Worm (Caenorhabditis elegans) whole organism, L1 larva: ENCODE data around the gene lips-1.

ENCODE experiments used
- F16B12.6 ChIP-seq: fragments of 150-350 bp; optimal IDR thresholded peaks from 2 replicates; lab custom pipeline; 2014; ENCODE audit warnings: missing biosample characterization, missing genetic modification characterization
- Y116A8C.19 ChIP-seq: sonication (generic microtip); optimal IDR thresholded peaks from 2 replicates; lab custom pipeline; 2016; ENCODE audit warnings: missing compliant biosample characterization, missing genetic modification characterization, borderline replicate concordance
- aha-1 ChIP-seq: fragments of 150-350 bp; optimal IDR thresholded peaks from 2 replicates; lab custom pipeline; 2014; ENCODE audit warnings: missing biosample characterization, missing genetic modification characterization
- alr-1 ChIP-seq: fragments of 200-800 bp; sonication (Bioruptor generic); optimal IDR thresholded peaks from 2 replicates; lab custom pipeline; 2018; ENCODE audit warnings: borderline replicate concordance, mild to moderate bottlenecking, missing genetic modification characterization, missing compliant biosample characterization
- aly-2 ChIP-seq: fragments of 150-350 bp; optimal IDR thresholded peaks from 2 replicates; lab custom pipeline; 2014; ENCODE audit warnings: missing biosample characterization, missing genetic modification characterization
- ama-1 ChIP-seq: fragments of 150-350 bp; optimal IDR thresholded peaks from 2 replicates; lab custom pipeline; 2014
- ceh-63 ChIP-seq: fragments of 200-800 bp; sonication (Bioruptor generic); optimal IDR thresholded peaks from 2 replicates; lab custom pipeline; 2018; ENCODE audit warnings: mild to moderate bottlenecking, missing genetic modification characterization, missing compliant biosample characterization
- ceh-8 ChIP-seq: fragments of 200-800 bp; sonication (Bioruptor generic); optimal IDR thresholded peaks from 2 replicates; lab custom pipeline; 2018; ENCODE audit warnings: mild to moderate bottlenecking, missing genetic modification characterization, moderate library complexity, missing compliant biosample characterization
- ceh-82 ChIP-seq, 3 experiments: fragments of 150-350 bp in 1 of 3; sonication (generic microtip) in 2 of 3; optimal IDR thresholded peaks; 2 replicates each; lab custom pipeline; 2014 to 2017; ENCODE audit warnings: missing biosample characterization in 3 of 3, missing genetic modification characterization in 3 of 3
- ceh-90 ChIP-seq: sonication (generic microtip); optimal IDR thresholded peaks from 2 replicates; lab custom pipeline; 2016; ENCODE audit warnings: missing genetic modification characterization, missing compliant biosample characterization
- dpl-1 ChIP-seq, 3 experiments: fragments of 150-350 bp in 2 of 3; sonication (generic microtip) in 1 of 3; optimal IDR thresholded peaks; 2 replicates each; lab custom pipeline; 2014 to 2017; ENCODE audit warnings: missing biosample characterization in 3 of 3, missing genetic modification characterization in 3 of 3, missing genetic modification reagents in 3 of 3
- egl-13 ChIP-seq: sonication (generic microtip); optimal IDR thresholded peaks from 2 replicates; lab custom pipeline; 2016; ENCODE audit warnings: missing genotype, missing genetic modification reagents, missing genetic modification characterization, missing compliant biosample characterization
- egl-27 ChIP-seq, 2 experiments: fragments of 150-350 bp in 1 of 2; sonication (generic microtip); optimal IDR thresholded peaks; 3 replicates each; lab custom pipeline; 2017 to 2018; ENCODE audit warnings: missing biosample characterization in 2 of 2, missing genetic modification characterization in 2 of 2, missing genetic modification reagents in 2 of 2
- elt-2 ChIP-seq: sonication (generic microtip); optimal IDR thresholded peaks from 2 replicates; lab custom pipeline; 2016; ENCODE audit warnings: missing genetic modification characterization, mild to moderate bottlenecking, inconsistent platforms, missing compliant biosample characterization, missing genetic modification reagents
- elt-3 ChIP-seq, 6 experiments: fragments of 150-350 bp in 1 of 6; sonication (generic microtip); optimal IDR thresholded peaks; 2 replicates each; lab custom pipeline; 2017 to 2018; ENCODE audit warnings: missing biosample characterization in 6 of 6, missing genetic modification characterization in 6 of 6, inconsistent platforms in 1 of 6
- fkh-10 ChIP-seq: sonication (generic microtip); optimal IDR thresholded peaks from 2 replicates; lab custom pipeline; 2017; ENCODE audit warnings: missing biosample characterization, missing genetic modification reagents, missing genetic modification characterization
- fkh-4 ChIP-seq: sonication (generic microtip); optimal IDR thresholded peaks from 2 replicates; lab custom pipeline; 2016; ENCODE audit warnings: missing compliant biosample characterization, missing genetic modification characterization, borderline replicate concordance
- fos-1 ChIP-seq: fragments of 150-350 bp; optimal IDR thresholded peaks from 2 replicates; lab custom pipeline; 2014; ENCODE audit warnings: missing biosample characterization, missing genetic modification characterization
- hpl-2 ChIP-seq: fragments of 150-350 bp; optimal IDR thresholded peaks from 2 replicates; lab custom pipeline; 2014; ENCODE audit warnings: missing biosample characterization, missing genetic modification reagents, missing genetic modification characterization
- isw-1 ChIP-seq: fragments of 200-800 bp; sonication (Bioruptor generic); IDR thresholded peaks from 2 replicates; pipeline ENCODE4 v1.3.6; 2022; ENCODE audit warnings: missing genetic modification characterization, missing compliant biosample characterization
- jun-1 ChIP-seq: fragments of 150-350 bp; optimal IDR thresholded peaks from 2 replicates; lab custom pipeline; 2014; ENCODE audit warnings: missing biosample characterization, missing genetic modification reagents, missing genetic modification characterization
- lin-15B ChIP-seq: fragments of 150-350 bp; sonication (generic microtip); optimal IDR thresholded peaks from 3 replicates; lab custom pipeline; 2014; ENCODE audit warnings: missing biosample characterization, missing genetic modification characterization
- lin-35 ChIP-seq, 2 experiments: fragments of 150-350 bp; optimal IDR thresholded peaks; 2 replicates each; lab custom pipeline; 2014; ENCODE audit warnings: missing biosample characterization in 2 of 2, missing genetic modification characterization in 2 of 2, missing genetic modification reagents in 2 of 2
- lin-39 ChIP-seq: fragments of 150-350 bp; optimal IDR thresholded peaks from 2 replicates; lab custom pipeline; 2014; ENCODE audit warnings: missing biosample characterization, missing genetic modification reagents, missing genetic modification characterization
- lir-3 ChIP-seq: sonication (generic microtip); optimal IDR thresholded peaks from 2 replicates; lab custom pipeline; 2016; ENCODE audit warnings: mild to moderate bottlenecking, missing genetic modification characterization, moderate library complexity, missing compliant biosample characterization; ENCODE audit not compliant: poor library complexity
- lsy-2 ChIP-seq, 2 experiments: fragments of 150-350 bp; optimal IDR thresholded peaks; 2 replicates each; lab custom pipeline; 2014; ENCODE audit warnings: missing biosample characterization in 2 of 2, missing genetic modification characterization in 2 of 2
- mdl-1 ChIP-seq, 2 experiments: fragments of 150-350 bp; optimal IDR thresholded peaks; 2 replicates each; lab custom pipeline; 2014 to 2017; ENCODE audit warnings: missing biosample characterization in 2 of 2, missing genetic modification characterization in 2 of 2, inconsistent platforms in 1 of 2
- nhr-237 ChIP-seq: fragments of 150-350 bp; optimal IDR thresholded peaks from 2 replicates; lab custom pipeline; 2014; ENCODE audit warnings: missing biosample characterization, missing genetic modification characterization
- nhr-28 ChIP-seq: fragments of 150-350 bp; optimal IDR thresholded peaks from 2 replicates; lab custom pipeline; 2014; ENCODE audit warnings: missing biosample characterization, missing genetic modification characterization
- nhr-47 ChIP-seq: sonication (generic microtip); optimal IDR thresholded peaks from 2 replicates; lab custom pipeline; 2016; ENCODE audit warnings: mild to moderate bottlenecking, missing genetic modification characterization, moderate library complexity, missing compliant biosample characterization
- nhr-71 ChIP-seq: sonication (generic microtip); optimal IDR thresholded peaks from 2 replicates; lab custom pipeline; 2016; ENCODE audit warnings: mild to moderate bottlenecking, missing genetic modification characterization, moderate library complexity, missing compliant biosample characterization
- nhr-76 ChIP-seq: sonication (generic microtip); optimal IDR thresholded peaks from 2 replicates; lab custom pipeline; 2017; ENCODE audit warnings: missing biosample characterization, missing genetic modification characterization
- nhr-85 ChIP-seq: sonication (generic microtip); peaks from one replicate; lab custom pipeline; 2016; ENCODE audit warnings: missing genetic modification characterization, inconsistent platforms, missing compliant biosample characterization
- nhr-90 ChIP-seq: sonication (generic microtip); optimal IDR thresholded peaks from 2 replicates; lab custom pipeline; 2016; ENCODE audit warnings: mild to moderate bottlenecking, missing genetic modification characterization, missing compliant biosample characterization; ENCODE audit not compliant: poor library complexity
- pag-3 ChIP-seq: sonication (generic microtip); optimal IDR thresholded peaks from 2 replicates; lab custom pipeline; 2017; ENCODE audit warnings: missing genetic modification characterization, mild to moderate bottlenecking, missing compliant biosample characterization, antibody characterized with exemption, borderline replicate concordance; ENCODE audit not compliant: insufficient read depth
- skn-1 ChIP-seq: fragments of 150-350 bp; optimal IDR thresholded peaks from 2 replicates; lab custom pipeline; 2014; ENCODE audit warnings: missing biosample characterization, missing genetic modification characterization
- sox-4 ChIP-seq: sonication (generic microtip); optimal IDR thresholded peaks from 2 replicates; lab custom pipeline; 2016; ENCODE audit warnings: missing genetic modification characterization, missing compliant biosample characterization
- sptf-1 ChIP-seq: fragments of 150-350 bp; optimal IDR thresholded peaks from 2 replicates; lab custom pipeline; 2014; ENCODE audit warnings: missing biosample characterization, missing genetic modification characterization
- swsn-7 ChIP-seq: sonication (generic microtip); optimal IDR thresholded peaks from 2 replicates; lab custom pipeline; 2016; ENCODE audit warnings: missing genetic modification characterization, missing compliant biosample characterization
- unc-130 ChIP-seq: fragments of 150-350 bp; optimal IDR thresholded peaks from 2 replicates; lab custom pipeline; 2017; ENCODE audit warnings: missing biosample characterization, missing genetic modification characterization, inconsistent platforms
- unc-30 ChIP-seq: sonication (generic microtip); optimal IDR thresholded peaks from 2 replicates; lab custom pipeline; 2017; ENCODE audit warnings: missing biosample characterization, missing genetic modification characterization
- unc-62 ChIP-seq: fragments of 150-350 bp; optimal IDR thresholded peaks from 2 replicates; lab custom pipeline; 2014; ENCODE audit warnings: missing biosample characterization, missing genetic modification reagents, missing genetic modification characterization
- unc-86 ChIP-seq: sonication (generic microtip); optimal IDR thresholded peaks from 2 replicates; lab custom pipeline; 2016; ENCODE audit warnings: missing genetic modification characterization, missing compliant biosample characterization
- unc-98 ChIP-seq: fragments of 200-800 bp; sonication (Bioruptor generic); IDR thresholded peaks from 2 replicates; pipeline ENCODE4 v1.3.6; 2022; ENCODE audit warnings: missing genetic modification characterization, missing compliant biosample characterization
- vab-15 ChIP-seq: sonication (generic microtip); optimal IDR thresholded peaks from 2 replicates; lab custom pipeline; 2017; ENCODE audit warnings: missing genotype, mild to moderate bottlenecking, missing genetic modification characterization, missing compliant biosample characterization
- xbp-1 ChIP-seq: sonication (generic microtip); optimal IDR thresholded peaks from 2 replicates; lab custom pipeline; 2016; ENCODE audit warnings: missing genetic modification characterization, missing compliant biosample characterization
- zip-4 ChIP-seq: fragments of 200-800 bp; sonication (Bioruptor generic); optimal IDR thresholded peaks from 2 replicates; lab custom pipeline; 2018; ENCODE audit warnings: mild to moderate bottlenecking, missing genetic modification characterization, moderate library complexity, missing compliant biosample characterization
- ztf-11 ChIP-seq, 2 experiments: sonication (generic microtip); optimal IDR thresholded peaks; 2 replicates each; lab custom pipeline; 2016 to 2017; ENCODE audit warnings: missing genetic modification characterization in 2 of 2, missing biosample characterization in 1 of 2, missing compliant biosample characterization in 1 of 2
- ztf-4 ChIP-seq: fragments of 150-350 bp; optimal IDR thresholded peaks from 2 replicates; lab custom pipeline; 2014; ENCODE audit warnings: missing biosample characterization, missing genetic modification characterization

The lips-1 gene

ce11 chrX:12479027-12479426 is 13.5 kb upstream of the lips-1 start:
- TF ChIP-seq lin-39 (tag; lab: Kevin White, UChicago) = no peak
- no peak for TF ChIP-seq nhr-76 (tag; lab: Kevin White, UChicago)
- TF ChIP-seq xbp-1 = no peak
- no peak for TF ChIP-seq ceh-90 (tag; lab: Kevin White, UChicago)
- TF ChIP-seq fkh-10 (GFP tag; lab: Kevin White, UChicago) = no peak
- TF ChIP-seq nhr-90 = no peak
- no peak for TF ChIP-seq alr-1
- no peak for TF ChIP-seq ceh-8 (GFP tag; lab: Kevin White, UChicago)
- no peak for TF ChIP-seq lin-15B
- TF ChIP-seq unc-86 (tag; lab: Kevin White, UChicago) = no peak
- no peak for TF ChIP-seq elt-2
- no peak for TF ChIP-seq ama-1 (lab: Kevin White, UChicago)

ce11 chrX:12480447-12480998 is 12.0 kb upstream of the lips-1 start, which contains the start of gene atf-6:
Gene atf-6 (plus strand): TSS chrX:12480948.
- TF ChIP-seq ztf-4 (tag; lab: Kevin White, UChicago) (no peak), unc-30 (no peak), F16B12.6 (tag; lab: Kevin White, UChicago) (peak; percentile 34), ztf-11 (tag; optimal IDR thresholded peaks at IDR 0.05; lab: Kevin White, UChicago) (peak in 1 of 2 experiments; percentile 74), fos-1 (tag; lab: Kevin White, UChicago) (no peak), elt-3 (tag; optimal IDR thresholded peaks at IDR 0.05; lab: Kevin White, UChicago) (peak in 3 of 6 experiments; percentile 38 to 65 (median 49)), mdl-1 (tag; optimal IDR thresholded peaks at IDR 0.05; lab: Kevin White, UChicago) (peak in 1 of 2 experiments; percentile 73), alr-1 (no peak), isw-1 (GFP tag; lab: Robert Waterston, UW) (peak; percentile 67), unc-98 (GFP tag; lab: Robert Waterston, UW) (no peak), ama-1 (lab: Kevin White, UChicago) (no peak), lsy-2 (tag; optimal IDR thresholded peaks at IDR 0.05; lab: Kevin White, UChicago) (peak; percentile 75 to 76), unc-130 (peak; percentile 55), nhr-237 (tag; lab: Kevin White, UChicago) (peak; percentile 40), egl-27 (tag; optimal IDR thresholded peaks at IDR 0.05; lab: Kevin White, UChicago) (peak in 1 of 2 experiments; percentile 64), sptf-1 (tag; lab: Kevin White, UChicago) (no peak), hpl-2 (GFP tag; lab: Kevin White, UChicago) (peak; percentile 69), pag-3 (tag; lab: Kevin White, UChicago) (no peak), lin-35 (GFP tag; optimal IDR thresholded peaks at IDR 0.05; lab: Kevin White, UChicago) (peak; percentile 67 to 76), Y116A8C.19 (tag; lab: Kevin White, UChicago) (no peak), egl-13 (peak; percentile 78), skn-1 (tag; lab: Kevin White, UChicago) (peak; percentile 91), ceh-63 (GFP tag; lab: Kevin White, UChicago) (no peak), nhr-76 (tag; lab: Kevin White, UChicago) (no peak), dpl-1 (GFP tag; optimal IDR thresholded peaks at IDR 0.05; lab: Kevin White, UChicago) (peak; percentile 42 to 49 (median 48)), lir-3 (tag; lab: Kevin White, UChicago) (peak; percentile 43), fkh-10 (GFP tag; lab: Kevin White, UChicago) (peak; percentile 73), nhr-71 (peak; percentile 91), nhr-47 (peak; percentile 86), zip-4 (GFP tag; lab: Kevin White, UChicago) (no peak), ceh-82 (tag; optimal IDR thresholded peaks at IDR 0.05; lab: Kevin White, UChicago) (peak; percentile 55 to 93 (median 56)), sox-4 (peak; percentile 29), nhr-85 (tag; lab: Kevin White, UChicago) (peak; percentile 97), swsn-7 (peak; percentile 92), aly-2 (tag; lab: Kevin White, UChicago) (no peak), nhr-28 (tag; lab: Kevin White, UChicago) (no peak), fkh-4 (tag; lab: Kevin White, UChicago) (no peak), ceh-90 (tag; lab: Kevin White, UChicago) (no peak), jun-1 (tag; lab: Kevin White, UChicago) (peak; percentile 72), nhr-90 (peak; percentile 87), unc-62 (no peak), aha-1 (no peak), ceh-8 (GFP tag; lab: Kevin White, UChicago) (peak; percentile 59), vab-15 (peak; percentile 54)
